Worm (Caenorhabditis elegans) whole organism, midembryonic: Measurements from ENCODE around the gene cfz-2.
"Not testable (repeated sequence)": the region's sequence is repeated elsewhere in the genome, so short reads cannot be mapped to it uniquely, and the experiment has no call there.

Source experiments
- T22C8.4 ChIP-seq: fragments of 200-800 bp; sonication (Bioruptor generic); IDR thresholded peaks from 2 replicates; pipeline ENCODE4 v1.3.6; 2022; ENCODE audit warnings: missing genetic modification characterization, missing compliant biosample characterization
- med-1 ChIP-seq: sonication (generic microtip); optimal IDR thresholded peaks from 2 replicates; lab custom pipeline; 2017; ENCODE audit warnings: missing genetic modification characterization, mild to moderate bottlenecking, missing compliant biosample characterization, antibody characterized with exemption, missing genetic modification reagents; ENCODE audit not compliant: insufficient read depth
- ztf-23 ChIP-seq: fragments of 200-800 bp; sonication (Bioruptor generic); IDR thresholded peaks from 2 replicates; pipeline ENCODE4 v1.3.6; 2022; ENCODE audit warnings: missing genetic modification reagents, missing genetic modification characterization, missing compliant biosample characterization

DNA sequence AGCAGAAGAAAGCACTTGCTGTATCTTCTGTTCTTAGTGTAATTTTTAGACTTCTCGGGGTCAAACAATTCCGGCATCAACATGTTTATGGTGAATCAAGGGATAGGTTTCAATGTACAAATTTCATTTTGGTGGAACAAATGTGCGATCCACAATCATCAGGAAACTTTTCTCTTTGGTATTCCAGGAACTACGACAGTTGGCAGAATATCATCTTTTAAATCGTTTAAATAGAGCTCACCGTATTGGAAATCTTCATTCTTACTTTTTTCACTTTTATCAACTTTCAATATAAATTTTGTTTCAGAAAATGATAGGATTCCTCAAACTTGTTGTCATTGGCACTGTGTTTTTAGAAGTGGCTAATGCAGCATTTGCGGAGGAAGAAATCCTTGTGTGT is 47.9 kb downstream of the cfz-2 start, which contains the start of gene T20D4.12:
- not testable (repeated sequence) for TF ChIP-seq ztf-23 (GFP tag; lab: Robert Waterston, UW); T22C8.4; med-1 (GFP tag; lab: Kevin White, UChicago)
